Fruit fly (Drosophila melanogaster) whole organism, embryonic: ENCODE results near the gene AspRS-m.

Source experiments
- Atf3 ChIP-seq: fragments of 200-800 bp; sonication (Bioruptor generic); optimal IDR thresholded peaks from 3 replicates; lab custom pipeline; 2016; ENCODE audit warnings: missing biosample characterization, missing genetic modification characterization
- B-H1 ChIP-seq: fragments of 200-800 bp; sonication (Bioruptor generic); IDR thresholded peaks from 3 replicates; pipeline ENCODE4 v1.3.6; 2022; ENCODE audit warnings: missing biosample characterization, missing genetic modification characterization
- CG10366 ChIP-seq: fragments of 200-800 bp; sonication (Bioruptor generic); IDR thresholded peaks from 2 replicates; pipeline ENCODE4 v1.3.6; 2022; ENCODE audit warnings: missing biosample characterization, missing genetic modification characterization
- CG10565 ChIP-seq: fragments of 200-800 bp; sonication (Bioruptor generic); optimal IDR thresholded peaks from 3 replicates; lab custom pipeline; 2016; ENCODE audit warnings: missing biosample characterization, mild to moderate bottlenecking, missing genetic modification characterization
- CG13775 ChIP-seq: fragments of 200-800 bp; sonication (Bioruptor generic); optimal IDR thresholded peaks from 3 replicates; lab custom pipeline; 2017; ENCODE audit warnings: missing biosample characterization, mild to moderate bottlenecking, missing genetic modification characterization
- CG14667 ChIP-seq: fragments of 200-800 bp; sonication (Bioruptor generic); IDR thresholded peaks from 2 replicates; pipeline ENCODE4 v1.3.6; 2022; ENCODE audit warnings: missing biosample characterization, missing genetic modification characterization
- CG17568 ChIP-seq: fragments of 200-800 bp; sonication (Bioruptor generic); optimal IDR thresholded peaks from 2 replicates; lab custom pipeline; 2018; ENCODE audit warnings: missing biosample characterization, mild to moderate bottlenecking, missing genetic modification characterization, moderate library complexity
- CG33213 ChIP-seq: fragments of 200-800 bp; sonication (Bioruptor generic); optimal IDR thresholded peaks from 3 replicates; lab custom pipeline; 2016; ENCODE audit warnings: missing biosample characterization, missing genetic modification characterization
- CG3847 ChIP-seq: fragments of 200-800 bp; sonication (Bioruptor generic); IDR thresholded peaks from 2 replicates; pipeline ENCODE4 v1.3.6; 2022; ENCODE audit warnings: missing biosample characterization, missing genetic modification characterization
- CG3995 ChIP-seq: fragments of 200-800 bp; sonication (Bioruptor generic); optimal IDR thresholded peaks from 3 replicates; lab custom pipeline; 2016; ENCODE audit warnings: missing biosample characterization, missing genetic modification characterization
- CG4730 ChIP-seq: fragments of 200-800 bp; sonication (Bioruptor generic); IDR thresholded peaks from 2 replicates; pipeline ENCODE4 v1.3.6; 2022; ENCODE audit warnings: missing biosample characterization, missing genetic modification characterization
- CG4820 ChIP-seq: fragments of 200-800 bp; sonication (Bioruptor generic); optimal IDR thresholded peaks from 3 replicates; lab custom pipeline; 2016; ENCODE audit warnings: missing biosample characterization, missing genetic modification characterization
- CG6854 ChIP-seq: fragments of 200-800 bp; sonication (Bioruptor generic); optimal IDR thresholded peaks from 3 replicates; lab custom pipeline; 2017; ENCODE audit warnings: missing biosample characterization, mild to moderate bottlenecking, missing genetic modification characterization
- CG7963 ChIP-seq: fragments of 200-800 bp; sonication (Bioruptor generic); IDR thresholded peaks from 3 replicates; pipeline ENCODE4 v1.3.6; 2022; ENCODE audit warnings: missing biosample characterization, missing genetic modification characterization; ENCODE audit not compliant: partially characterized antibody
- CG8359 ChIP-seq: fragments of 200-800 bp; sonication (Bioruptor generic); optimal IDR thresholded peaks from 2 replicates; lab custom pipeline; 2017; ENCODE audit warnings: missing biosample characterization, mild to moderate bottlenecking, missing genetic modification characterization, borderline replicate concordance
- D ChIP-seq, 2 experiments: fragments of 200-800 bp in 1 of 2; fragments of >200 bp in 1 of 2; sonication (Bioruptor generic) in 1 of 2; optimal IDR thresholded peaks; 2 replicates in 1 of 2; 3 replicates in 1 of 2; lab custom pipeline; 2017; ENCODE audit warnings: mild to moderate bottlenecking in 1 of 2, missing biosample characterization in 1 of 2, missing genetic modification characterization in 1 of 2, missing genetic modification reagents in 1 of 2
- Dp ChIP-seq: fragments of 200-800 bp; sonication (Bioruptor generic); optimal IDR thresholded peaks from 2 replicates; lab custom pipeline; 2018; ENCODE audit warnings: missing biosample characterization, mild to moderate bottlenecking, missing genetic modification characterization, moderate library complexity
- Elba2 ChIP-seq: fragments of 200-800 bp; sonication (Bioruptor generic); optimal IDR thresholded peaks from 3 replicates; lab custom pipeline; 2016; ENCODE audit warnings: missing biosample characterization, missing genetic modification characterization
- Ets65A ChIP-seq: fragments of 200-800 bp; sonication (Bioruptor generic); peaks from one replicate; lab custom pipeline; 2016; ENCODE audit warnings: missing biosample characterization, missing genetic modification characterization
- Ets97D ChIP-seq: fragments of 200-800 bp; sonication (Bioruptor generic); optimal IDR thresholded peaks from 3 replicates; lab custom pipeline; 2016; ENCODE audit warnings: missing biosample characterization, missing genetic modification characterization
- HHEX ChIP-seq: fragments of 200-800 bp; sonication (Bioruptor generic); optimal IDR thresholded peaks from 3 replicates; lab custom pipeline; 2017; ENCODE audit warnings: missing biosample characterization, mild to moderate bottlenecking, missing genetic modification characterization, missing genetic modification reagents
- Jarid2 ChIP-seq: fragments of 200-800 bp; sonication (Bioruptor generic); optimal IDR thresholded peaks from 3 replicates; lab custom pipeline; 2017; ENCODE audit warnings: mild to moderate bottlenecking, missing biosample characterization, missing genetic modification reagents, missing genetic modification characterization
- Oli ChIP-seq: fragments of 200-800 bp; sonication (Bioruptor generic); optimal IDR thresholded peaks from 2 replicates; lab custom pipeline; 2018; ENCODE audit warnings: missing biosample characterization, mild to moderate bottlenecking, missing genetic modification characterization, moderate library complexity
- Rx ChIP-seq: fragments of 200-800 bp; sonication (Bioruptor generic); IDR thresholded peaks from 2 replicates; pipeline ENCODE4 v1.3.6; 2022; ENCODE audit warnings: missing biosample characterization, missing genetic modification characterization
- Sry-β ChIP-seq: fragments of 200-800 bp; sonication (Bioruptor generic); optimal IDR thresholded peaks from 2 replicates; lab custom pipeline; 2018; ENCODE audit warnings: missing biosample characterization, mild to moderate bottlenecking, missing genetic modification characterization, moderate library complexity
- Usf ChIP-seq: fragments of 200-800 bp; sonication (Bioruptor generic); optimal IDR thresholded peaks from 2 replicates; lab custom pipeline; 2017; ENCODE audit warnings: missing genotype, missing biosample characterization, missing genetic modification characterization
- caup ChIP-seq: fragments of 200-800 bp; sonication (Bioruptor generic); optimal IDR thresholded peaks from 3 replicates; lab custom pipeline; 2017; ENCODE audit warnings: missing biosample characterization, mild to moderate bottlenecking, missing genetic modification characterization, moderate library complexity; ENCODE audit not compliant: severe bottlenecking
- dmrt99B ChIP-seq: fragments of 200-800 bp; sonication (Bioruptor generic); optimal IDR thresholded peaks from 2 replicates; lab custom pipeline; 2018; ENCODE audit warnings: missing biosample characterization, mild to moderate bottlenecking, missing genetic modification characterization, moderate library complexity
- ftz-f1 ChIP-seq: fragments of 200-800 bp; sonication (Bioruptor generic); optimal IDR thresholded peaks from 2 replicates; lab custom pipeline; 2016; ENCODE audit warnings: missing biosample characterization, missing genetic modification characterization
- gcm ChIP-seq: fragments of 200-800 bp; sonication (Bioruptor generic); optimal IDR thresholded peaks from 2 replicates; lab custom pipeline; 2019; ENCODE audit warnings: missing biosample characterization, mild to moderate bottlenecking, missing genetic modification characterization, moderate library complexity
- grau ChIP-seq: fragments of 200-800 bp; optimal IDR thresholded peaks from 3 replicates; lab custom pipeline; 2019; ENCODE audit warnings: missing biosample characterization, mild to moderate bottlenecking, missing genetic modification characterization, moderate library complexity
- gsb ChIP-seq: fragments of 200-800 bp; sonication (Bioruptor generic); IDR thresholded peaks from 2 replicates; pipeline ENCODE4 v1.3.6; 2022; ENCODE audit warnings: missing biosample characterization, missing genetic modification characterization
- hth ChIP-seq: fragments of >200 bp; optimal IDR thresholded peaks from 2 replicates; lab custom pipeline; 2017; ENCODE audit warnings: inconsistent platforms
- lov ChIP-seq, 2 experiments: fragments of 200-800 bp in 1 of 2; fragments of >200 bp in 1 of 2; sonication (Bioruptor generic) in 1 of 2; IDR thresholded peaks in 1 of 2; optimal IDR thresholded peaks in 1 of 2; 2 replicates in 1 of 2; 3 replicates in 1 of 2; pipeline versions ENCODE4 v1.3.6 to Lab custom; 2017 to 2022; ENCODE audit warnings: missing biosample characterization in 1 of 2, missing genetic modification characterization in 1 of 2
- maf-S ChIP-seq: fragments of 200-800 bp; sonication (Bioruptor generic); optimal IDR thresholded peaks from 2 replicates; lab custom pipeline; 2016; ENCODE audit warnings: missing biosample characterization, missing genetic modification characterization
- nom ChIP-seq: fragments of 200-800 bp; sonication (Bioruptor generic); optimal IDR thresholded peaks from 2 replicates; lab custom pipeline; 2017; ENCODE audit warnings: missing biosample characterization, missing genetic modification characterization, mild to moderate bottlenecking, moderate library complexity, missing genetic modification reagents
- pita ChIP-seq: fragments of 200-800 bp; sonication (Bioruptor generic); optimal IDR thresholded peaks from 2 replicates; lab custom pipeline; 2017; ENCODE audit warnings: missing biosample characterization, mild to moderate bottlenecking, missing genetic modification characterization
- sc ChIP-seq, 3 experiments: fragments of >200 bp in 2 of 3; fragments of 200-800 bp in 1 of 3; sonication (Bioruptor generic) in 1 of 3; optimal IDR thresholded peaks; 2 replicates in 2 of 3; 3 replicates in 1 of 3; lab custom pipeline; 2017; ENCODE audit warnings: mild to moderate bottlenecking in 1 of 3, missing biosample characterization in 1 of 3, missing genetic modification characterization in 1 of 3, missing genetic modification reagents in 1 of 3
- slbo ChIP-seq: fragments of 200-800 bp; sonication (Bioruptor generic); IDR thresholded peaks from 2 replicates; pipeline ENCODE4 v1.3.6; 2022; ENCODE audit warnings: missing biosample characterization, missing genetic modification characterization
- slp2 ChIP-seq: fragments of 200-800 bp; sonication (Bioruptor generic); optimal IDR thresholded peaks from 2 replicates; lab custom pipeline; 2016; ENCODE audit warnings: missing biosample characterization, missing genetic modification characterization
- so ChIP-seq: fragments of 200-800 bp; sonication (Bioruptor generic); IDR thresholded peaks from 3 replicates; pipeline ENCODE4 v1.3.6; 2022; ENCODE audit warnings: missing biosample characterization, missing genetic modification characterization
- unc-4 ChIP-seq: fragments of 200-800 bp; sonication (Bioruptor generic); IDR thresholded peaks from 2 replicates; pipeline ENCODE4 v1.3.6; 2022; ENCODE audit warnings: missing biosample characterization, missing genetic modification characterization; ENCODE audit not compliant: partially characterized antibody

The AspRS-m gene

DNA sequence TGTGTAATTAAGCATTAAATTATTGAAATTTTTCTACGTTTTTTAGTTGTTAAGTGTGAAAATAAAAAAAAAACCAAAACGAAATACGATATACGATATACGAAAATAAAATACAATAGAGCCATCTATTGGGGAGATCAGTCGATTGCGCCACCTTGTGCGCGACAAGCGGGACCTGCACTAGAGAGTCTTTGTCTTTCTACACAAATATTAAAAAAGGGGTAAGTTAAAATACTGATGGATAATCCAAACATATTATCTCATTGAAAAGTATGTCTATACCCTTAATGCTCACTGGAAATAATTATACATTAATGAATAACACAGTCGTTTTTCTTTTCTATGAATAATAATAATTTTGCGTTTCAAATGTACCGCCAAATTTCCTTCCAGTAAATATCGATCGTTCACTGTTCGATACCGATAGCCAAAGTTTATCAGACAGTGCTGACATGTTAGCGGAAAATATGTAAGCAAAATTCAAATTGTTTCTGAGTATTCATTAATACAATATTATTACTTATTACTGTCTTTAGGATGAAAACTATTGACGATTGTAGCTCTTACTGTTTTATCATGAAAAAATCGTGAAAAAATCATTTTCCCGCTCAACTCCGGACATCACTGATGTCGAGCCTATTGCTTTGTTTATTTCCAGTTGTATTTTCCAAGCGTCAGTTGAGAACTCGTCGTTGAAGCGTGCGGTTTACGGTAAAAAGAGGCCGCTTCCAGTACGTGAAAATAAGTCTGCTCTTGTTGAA, 10.7 kb upstream of the AspRS-m start, which contains the start of gene mdy (continued):
- TF ChIP-seq grau (peak; percentile 63), CG4730 (peak; percentile 30; the same call in 1 of the 2 replicates), caup (GFP tag; lab: Kevin White, UChicago) (peak; percentile 42), CG6854 (GFP tag; lab: Kevin White, UChicago) (no peak), Rx (GFP tag; lab: Robert Waterston, UW) (0 out of 2 replicates have a peak, but pooled peaks have one; percentile 9), CG8359 (no peak), Elba2 (GFP tag; lab: Kevin White, UChicago) (peak; percentile 36), dmrt99B (tag; lab: Kevin White, UChicago) (peak; percentile 42), so (GFP tag; lab: Robert Waterston, UW) (no peak), maf-S (peak; percentile 23), slp2 (peak; percentile 30), hth (lab: Kevin White, UChicago) (no peak), CG3847 (GFP tag; lab: Robert Waterston, UW) (peak; percentile 50; the same call in 1 of the 2 replicates), Ets65A (GFP tag; lab: Kevin White, UChicago) (peak; percentile 73), Usf (GFP tag; lab: Kevin White, UChicago) (peak; percentile 11), sc (optimal IDR thresholded peaks at IDR 0.05; lab: Kevin White, UChicago) (no peak), sc (GFP tag; optimal IDR thresholded peaks at IDR 0.05; lab: Kevin White, UChicago) (no peak), CG17568 (GFP tag; lab: Kevin White, UChicago) (no peak), CG10565 (no peak), Atf3 (GFP tag; lab: Kevin White, UChicago) (peak; percentile 16), nom (GFP tag; lab: Kevin White, UChicago) (no peak), Oli (peak; percentile 60), Sry-β (GFP tag; lab: Kevin White, UChicago) (peak; percentile 99), Jarid2 (GFP tag; lab: Kevin White, UChicago) (no peak), CG14667 (no peak; the same call in 1 of the 2 replicates), Dp (GFP tag; lab: Kevin White, UChicago) (peak; percentile 89), CG4820 (GFP tag; lab: Kevin White, UChicago) (peak; percentile 43), ftz-f1 (GFP tag; lab: Kevin White, UChicago) (no peak), gcm (GFP tag; lab: Kevin White, UChicago) (peak; percentile 14), D (optimal IDR thresholded peaks at IDR 0.05; lab: Kevin White, UChicago) (no peak), D (GFP tag; optimal IDR thresholded peaks at IDR 0.05; lab: Kevin White, UChicago) (peak; percentile 52), slbo (peak; percentile 67), HHEX (no peak), CG7963 (0 out of 3 replicates have a peak, but pooled peaks have one; percentile 29), CG33213 (GFP tag; lab: Kevin White, UChicago) (peak; percentile 29), CG10366 (peak; percentile 49), CG3995 (GFP tag; lab: Kevin White, UChicago) (no peak), pita (peak; percentile 1), Ets97D (GFP tag; lab: Kevin White, UChicago) (peak; percentile 45), CG13775 (GFP tag; lab: Kevin White, UChicago) (peak; percentile 71), gsb (GFP tag; lab: Robert Waterston, UW) (peak; percentile 35; the same call in 1 of the 2 replicates), lov (optimal IDR thresholded peaks at IDR 0.05; lab: Kevin White, UChicago) (no peak), lov (GFP tag; IDR thresholded peaks at IDR 0.05; lab: Robert Waterston, UW) (0 out of 3 replicates have a peak, but pooled peaks have one; percentile 56), unc-4 (GFP tag; lab: Robert Waterston, UW) (peak; percentile 55; the same call in 1 of the 2 replicates), B-H1 (GFP tag; lab: Robert Waterston, UW) (no peak)
- TF ChIP-seq, all 482 proteins: peak for 290
